Worm (Caenorhabditis elegans) whole organism, L2 larva: ENCODE results near the gene nspb-4.

Source experiments
- aly-2 ChIP-seq: fragments of 150-350 bp; optimal IDR thresholded peaks from 2 replicates; lab custom pipeline; 2014; ENCODE audit warnings: missing biosample characterization, missing genetic modification characterization
- ceh-82 ChIP-seq: fragments of 150-350 bp; optimal IDR thresholded peaks from 2 replicates; lab custom pipeline; 2014; ENCODE audit warnings: missing biosample characterization, missing genetic modification characterization
- dmd-4 ChIP-seq: sonication (generic microtip); optimal IDR thresholded peaks from 2 replicates; lab custom pipeline; 2017; ENCODE audit warnings: missing biosample characterization, missing genetic modification characterization
- elt-1 ChIP-seq: fragments of 150-350 bp; optimal IDR thresholded peaks from 2 replicates; lab custom pipeline; 2014; ENCODE audit warnings: missing biosample characterization, missing genetic modification characterization
- elt-3 ChIP-seq: sonication (generic microtip); optimal IDR thresholded peaks from 2 replicates; lab custom pipeline; 2017; ENCODE audit warnings: missing biosample characterization, missing genetic modification characterization
- lin-13 ChIP-seq: fragments of 150-350 bp; optimal IDR thresholded peaks from 2 replicates; lab custom pipeline; 2014; ENCODE audit warnings: missing biosample characterization, missing genetic modification reagents, missing genetic modification characterization
- lsy-2 ChIP-seq, 2 experiments: fragments of 150-350 bp in 1 of 2; sonication (generic microtip) in 1 of 2; optimal IDR thresholded peaks; 2 replicates each; lab custom pipeline; 2014 to 2017; ENCODE audit warnings: missing biosample characterization in 2 of 2, missing genetic modification characterization in 2 of 2
- mdl-1 ChIP-seq, 2 experiments: fragments of 150-350 bp in 1 of 2; sonication (generic microtip) in 1 of 2; optimal IDR thresholded peaks; 2 replicates each; lab custom pipeline; 2017; ENCODE audit warnings: missing biosample characterization in 2 of 2, missing genetic modification characterization in 2 of 2
- nhr-11 ChIP-seq: fragments of 150-350 bp; optimal IDR thresholded peaks from 2 replicates; lab custom pipeline; 2014; ENCODE audit warnings: missing biosample characterization, missing genetic modification characterization
- nhr-23 ChIP-seq: fragments of 150-350 bp; optimal IDR thresholded peaks from 2 replicates; lab custom pipeline; 2014; ENCODE audit warnings: missing biosample characterization, missing genetic modification reagents, missing genetic modification characterization
- nhr-237 ChIP-seq: fragments of 150-350 bp; optimal IDR thresholded peaks from 2 replicates; lab custom pipeline; 2014; ENCODE audit warnings: missing biosample characterization, missing genetic modification characterization
- skn-1 ChIP-seq: sonication (generic microtip); optimal IDR thresholded peaks from 2 replicates; lab custom pipeline; 2017; ENCODE audit warnings: missing biosample characterization, missing genetic modification characterization
- zag-1 ChIP-seq: fragments of 150-350 bp; optimal IDR thresholded peaks from 2 replicates; lab custom pipeline; 2014; ENCODE audit warnings: missing biosample characterization, missing genetic modification characterization
- ztf-11 ChIP-seq: sonication (generic microtip); optimal IDR thresholded peaks from 2 replicates; lab custom pipeline; 2017; ENCODE audit warnings: missing biosample characterization, missing genetic modification characterization

DNA sequence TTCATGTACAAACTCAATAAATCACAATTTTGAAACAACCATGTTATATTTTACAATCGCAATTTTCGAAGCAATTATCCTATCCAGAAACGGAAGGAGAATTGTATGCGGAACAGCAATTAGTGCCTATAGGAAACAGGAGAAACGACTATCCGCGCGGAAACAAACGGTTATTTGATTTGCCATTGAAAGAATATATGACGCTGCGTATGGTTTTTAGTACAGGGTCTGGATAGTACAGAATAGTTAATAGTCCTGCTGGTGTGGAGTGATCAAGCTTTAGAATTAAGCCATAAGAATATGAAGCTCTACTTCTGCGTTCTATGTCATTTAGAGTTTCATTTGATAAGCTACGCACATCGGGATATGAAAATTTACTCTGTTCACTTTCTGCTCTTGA, 48.9 kb downstream of the nspb-4 start:
- TF ChIP-seq nhr-11 (tag; lab: Kevin White, UChicago) (no peak), elt-3 (tag; lab: Kevin White, UChicago) (no peak), ztf-11 (no peak), skn-1 (tag; lab: Kevin White, UChicago) (no peak), nhr-23 (tag; lab: Kevin White, UChicago) (no peak), lin-13 (GFP tag; lab: Kevin White, UChicago) (no peak), nhr-237 (tag; lab: Kevin White, UChicago) (no peak), mdl-1 (tag; optimal IDR thresholded peaks at IDR 0.05; lab: Kevin White, UChicago) (no peak), elt-1 (tag; lab: Kevin White, UChicago) (no peak), ceh-82 (tag; lab: Kevin White, UChicago) (no peak), aly-2 (tag; lab: Kevin White, UChicago) (no peak), lsy-2 (tag; optimal IDR thresholded peaks at IDR 0.05; lab: Kevin White, UChicago) (no peak), zag-1 (tag; lab: Kevin White, UChicago) (no peak), dmd-4 (tag; lab: Kevin White, UChicago) (no peak)
